Worm (Caenorhabditis elegans): ENCODE measurements around the gene C12D5.4.

- no peak for TF ChIP-seq tbx-9 (tag; optimal IDR thresholded peaks at IDR 0.05; ENCODE audit: borderline replicate concordance)
- TF ChIP-seq sdz-38 (tag; optimal IDR thresholded peaks at IDR 0.05): no peak
These were observed 18.3 kb downstream of the C12D5.4 start for ce11 chrV:7690637-7691036.
